Worm (Caenorhabditis elegans): Measurements from ENCODE around the gene nspe-3.

DNA sequence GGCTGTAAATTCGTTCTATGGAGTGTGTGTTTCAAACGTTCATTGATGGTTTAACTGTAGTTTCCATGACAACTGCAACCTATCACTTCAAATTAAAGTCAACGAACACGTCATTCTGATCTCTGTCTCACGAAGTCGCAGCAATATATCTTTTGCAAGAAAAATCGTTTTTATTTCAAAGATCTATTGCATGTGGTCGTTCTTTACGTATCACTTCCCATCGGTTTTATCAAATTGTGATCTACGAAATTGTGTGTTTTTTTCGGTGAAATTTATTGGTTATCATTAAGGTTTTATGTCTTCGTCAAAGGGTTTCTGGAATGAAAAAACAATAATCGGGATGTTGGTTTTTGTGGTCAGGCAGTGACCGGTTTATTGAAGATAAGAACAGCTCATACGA, 5.2 kb downstream of the nspe-3 start:
- TF ChIP-seq him-1 (tag; optimal IDR thresholded peaks at IDR 0.05) (no peak), dao-5 (tag; optimal IDR thresholded peaks at IDR 0.05) (no peak), W03F9.2 (tag; optimal IDR thresholded peaks at IDR 0.05) (no peak)

Measured in whole organism, L4/young adult.